Fruit fly (Drosophila melanogaster) ovary, adult (tissue): Measurements from ENCODE around the gene CG10055.

ENCODE experiments used
- CG17801 ChIP-seq: fragments of 200-800 bp; optimal IDR thresholded peaks from 2 replicates; lab custom pipeline; 2019; ENCODE audit warnings: missing biosample characterization, mild to moderate bottlenecking, missing genetic modification characterization, moderate library complexity; ENCODE audit not compliant: partially characterized antibody

Gene CG10055

DNA sequence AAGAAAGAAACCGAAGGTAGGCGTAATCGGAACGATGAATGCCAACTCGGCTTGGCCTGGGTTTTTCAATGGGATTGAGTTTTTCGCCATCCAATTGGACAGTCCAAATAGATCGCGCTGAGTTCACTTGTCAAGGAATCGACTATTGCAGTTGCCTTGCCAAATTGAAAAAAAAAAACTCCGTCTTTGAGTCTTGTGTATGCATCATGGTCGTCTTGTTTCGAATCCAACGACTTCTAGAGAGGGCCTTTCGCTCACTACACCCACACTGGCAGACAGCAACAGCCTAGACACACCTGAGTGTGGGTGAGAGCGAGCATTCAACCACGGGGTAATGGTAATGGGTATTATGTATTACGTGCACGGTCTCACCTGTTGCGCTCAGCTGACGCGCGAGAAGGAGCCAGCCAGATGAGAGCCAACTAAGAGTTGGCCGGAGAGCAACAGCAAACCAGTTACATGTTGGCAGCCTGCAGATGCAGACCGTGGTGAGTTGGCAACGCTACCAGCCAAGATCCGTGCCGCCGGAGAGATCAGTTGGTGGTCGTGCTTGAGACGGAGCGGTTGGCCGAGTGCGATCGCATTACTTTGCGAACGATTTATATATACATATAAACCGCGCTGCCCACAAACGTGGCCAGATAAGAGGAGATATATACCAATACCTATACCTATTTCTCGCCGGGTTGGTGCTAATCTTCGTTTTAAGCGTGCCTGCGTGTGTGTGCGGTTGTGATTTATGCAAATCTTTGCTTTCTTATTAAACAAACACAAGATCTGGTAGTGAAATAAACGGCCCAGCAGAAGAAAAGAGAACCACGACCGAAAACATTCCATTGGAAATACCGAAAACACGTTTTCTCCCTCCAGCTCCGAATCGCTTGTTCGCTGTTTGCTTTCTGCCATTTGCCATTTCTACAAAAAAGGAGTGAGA lies 23.9 kb downstream of the CG10055 start, which contains the start of gene sas:
sas (plus strand) TSS at position 453 of the 934 bp plus-strand sequence.
- no peak for TF ChIP-seq CG17801 (GFP tag; lab: Kevin White, UChicago)

DNA sequence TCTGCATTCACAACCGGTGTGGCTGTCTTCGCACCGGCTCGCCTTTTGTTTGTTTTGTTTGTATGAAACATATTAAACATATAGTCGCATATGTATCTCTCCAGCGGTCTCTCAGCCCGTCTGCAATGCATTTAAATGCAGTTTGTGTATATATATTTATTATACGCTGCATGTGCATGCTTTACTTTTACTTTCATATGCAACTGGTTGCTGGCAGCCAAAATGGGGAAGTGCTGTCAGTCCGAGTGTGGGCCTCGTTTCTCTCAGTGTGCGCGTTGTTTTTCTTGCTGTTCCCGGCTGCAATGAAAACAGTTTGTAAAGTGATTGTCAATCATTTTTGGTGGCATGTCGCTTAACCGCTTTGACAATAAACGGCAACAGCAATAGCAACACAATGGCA lies 26.9 kb downstream of the CG10055 start:
- TF ChIP-seq CG17801 (GFP tag; lab: Kevin White, UChicago): no peak

DNA sequence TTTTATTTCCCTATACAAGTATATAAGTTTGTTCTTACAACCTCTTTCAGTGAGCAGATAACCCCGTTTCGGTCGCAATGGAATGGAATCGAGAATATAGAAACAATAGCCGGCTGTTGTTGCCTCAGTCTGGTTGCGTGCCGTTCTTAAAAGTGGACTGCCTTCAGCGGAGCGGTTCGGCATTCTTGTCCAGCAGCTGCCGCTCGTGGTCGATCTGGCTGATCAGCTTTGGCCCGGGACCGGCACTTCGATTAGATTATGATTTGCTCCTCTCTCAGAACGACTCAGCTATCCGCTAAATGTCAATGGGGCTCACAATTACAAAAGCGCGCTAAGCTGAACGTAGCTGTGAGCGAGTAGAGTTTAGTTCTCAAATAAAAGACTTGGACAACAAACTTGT lies 29.4 kb downstream of the CG10055 start:
- no peak for TF ChIP-seq CG17801 (GFP tag; lab: Kevin White, UChicago)

DNA sequence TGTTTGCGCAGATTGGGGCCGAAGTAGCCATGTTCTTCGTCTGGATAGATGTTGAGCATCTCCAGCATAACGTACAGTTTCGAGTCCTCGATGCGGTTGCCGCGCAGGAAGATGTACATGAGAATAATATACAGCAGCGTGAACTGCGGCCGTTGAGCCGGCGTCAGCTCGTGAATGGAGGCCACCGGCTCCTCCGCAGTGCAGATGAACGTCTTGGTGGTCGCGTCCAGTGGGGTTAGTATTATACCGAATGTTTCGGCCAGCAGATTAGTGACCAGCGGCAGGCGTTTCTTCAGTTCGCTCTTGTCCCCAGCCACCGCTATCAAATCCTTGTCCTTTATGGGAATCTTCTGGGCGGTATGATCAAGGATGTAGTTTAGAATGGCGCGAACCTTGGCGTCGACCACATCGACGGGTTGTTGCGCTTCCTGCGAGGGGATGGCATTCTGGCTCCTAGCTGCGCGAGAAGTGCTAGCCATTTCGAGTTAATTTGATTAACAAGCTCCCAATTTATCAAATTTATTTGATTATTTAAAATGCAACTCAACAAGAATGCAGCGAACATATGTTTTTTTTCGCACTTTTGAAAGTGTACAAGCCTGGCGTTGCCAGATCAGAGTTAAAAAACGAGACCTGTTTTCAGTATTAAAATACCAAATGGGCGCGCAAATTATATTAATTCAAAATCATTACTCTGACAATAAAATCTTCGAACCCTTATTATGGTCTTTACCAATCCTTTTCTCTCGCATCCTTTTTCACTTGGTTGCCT lies 31.7 kb downstream of the CG10055 start, which contains the start of gene MAGE:
MAGE (minus strand) TSS at position 595 of the 772 bp plus-strand sequence.
- TF ChIP-seq CG17801 (GFP tag; lab: Kevin White, UChicago): no peak

DNA sequence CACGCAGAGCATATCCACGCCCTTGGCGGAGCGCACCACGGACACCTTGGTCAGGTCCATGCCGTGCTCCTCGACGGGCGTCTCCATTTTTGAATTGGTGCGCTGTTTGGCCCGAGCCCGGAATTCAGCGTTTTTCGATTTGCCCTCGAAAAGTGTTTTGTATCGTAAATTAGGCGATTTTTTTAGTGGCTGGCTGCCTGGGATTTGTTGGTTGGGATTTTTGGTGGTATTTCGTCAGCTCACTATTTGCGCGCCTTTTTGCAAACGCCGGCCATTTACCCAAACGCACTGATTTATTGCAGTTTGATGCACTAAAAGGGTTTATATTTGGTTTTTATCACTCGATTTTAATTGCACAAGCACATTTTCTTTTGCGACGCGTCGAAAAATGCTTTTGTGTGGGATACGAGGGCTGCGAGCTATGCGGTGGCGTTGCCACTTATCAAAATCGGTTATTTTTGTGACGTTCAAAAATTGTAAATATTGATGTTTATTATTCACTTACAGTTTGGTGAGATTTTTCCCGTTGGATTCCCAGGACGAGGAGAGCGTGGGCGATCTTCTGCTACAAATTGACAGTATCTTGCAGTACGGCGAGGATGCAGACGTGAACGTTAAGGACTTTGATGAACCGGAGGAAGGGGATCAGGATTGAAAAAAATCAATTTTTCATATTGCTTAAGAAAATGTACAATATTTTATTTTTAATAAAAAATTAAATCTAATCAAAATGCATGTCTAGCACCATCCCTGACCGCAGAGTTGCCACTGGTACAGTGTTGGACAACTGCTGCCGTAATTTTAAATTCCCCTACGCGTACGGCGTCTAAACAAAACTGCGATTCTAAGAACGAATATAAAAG lies 35.7 kb downstream of the CG10055 start, which contains the start of the genes gfzf and Sas-4:
gfzf (minus strand) TSS at position 425 of the 863 bp plus-strand sequence.
Sas-4 (plus strand) TSS at position 824 of the 863 bp plus-strand sequence.
- peak; percentile 15 for TF ChIP-seq CG17801 (GFP tag; lab: Kevin White, UChicago)

DNA sequence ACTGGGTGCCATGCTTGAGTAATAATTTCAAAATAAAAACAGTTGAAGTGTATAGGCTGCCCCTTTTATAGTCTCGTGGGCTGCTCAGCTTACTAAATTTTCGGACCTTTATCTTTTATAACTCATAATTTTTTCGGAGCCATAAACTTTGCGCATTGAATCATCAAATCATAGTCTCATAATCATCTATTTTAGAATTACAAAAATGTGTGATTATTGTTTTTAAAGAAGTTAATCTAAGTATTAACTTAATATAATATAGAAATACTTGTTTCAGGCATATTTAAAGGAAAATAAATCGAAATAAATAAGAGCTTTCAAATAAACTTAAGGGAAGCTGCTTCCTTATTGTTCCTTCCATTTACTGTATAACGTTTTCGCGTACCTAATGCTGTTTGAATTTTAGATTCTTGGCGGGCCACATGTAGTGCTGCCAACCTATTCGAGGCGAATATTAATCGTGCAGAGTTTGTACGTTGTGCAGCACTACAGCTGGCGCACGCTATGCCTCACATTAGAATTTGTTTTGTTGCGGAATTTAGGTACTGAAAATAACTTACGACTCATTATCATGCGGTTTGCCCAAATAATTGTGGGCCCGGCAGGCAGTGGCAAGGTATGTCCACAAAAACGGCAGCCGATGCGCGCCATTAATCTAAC lies 42.1 kb downstream of the CG10055 start, which contains the start of the genes CG14610 and CG2656:
CG14610 (minus strand) TSS at position 51 of the 660 bp plus-strand sequence.
CG2656 (plus strand) TSS at position 480 of the 660 bp plus-strand sequence.
- TF ChIP-seq CG17801 (GFP tag; lab: Kevin White, UChicago): peak; percentile 56

DNA sequence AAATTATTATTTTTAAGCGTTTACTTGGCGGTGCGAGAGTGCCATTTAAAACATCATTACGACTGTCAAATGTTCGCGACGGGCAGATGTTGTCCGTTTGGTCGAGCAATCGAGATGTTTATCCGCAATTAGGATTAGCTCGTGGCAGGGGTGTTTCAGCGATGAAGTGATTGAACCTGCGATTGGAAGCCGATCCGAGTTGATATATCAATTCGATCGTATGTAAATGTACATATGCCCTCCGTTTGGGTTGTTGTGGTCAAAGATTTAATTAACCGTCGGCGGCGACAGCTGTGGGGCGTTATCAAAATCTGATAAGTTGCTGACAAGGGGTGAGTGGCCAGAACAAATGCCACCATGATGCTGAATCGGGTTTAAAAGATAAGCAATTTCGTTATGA lies 43.9 kb downstream of the CG10055 start:
- no peak for TF ChIP-seq CG17801 (GFP tag; lab: Kevin White, UChicago)

DNA sequence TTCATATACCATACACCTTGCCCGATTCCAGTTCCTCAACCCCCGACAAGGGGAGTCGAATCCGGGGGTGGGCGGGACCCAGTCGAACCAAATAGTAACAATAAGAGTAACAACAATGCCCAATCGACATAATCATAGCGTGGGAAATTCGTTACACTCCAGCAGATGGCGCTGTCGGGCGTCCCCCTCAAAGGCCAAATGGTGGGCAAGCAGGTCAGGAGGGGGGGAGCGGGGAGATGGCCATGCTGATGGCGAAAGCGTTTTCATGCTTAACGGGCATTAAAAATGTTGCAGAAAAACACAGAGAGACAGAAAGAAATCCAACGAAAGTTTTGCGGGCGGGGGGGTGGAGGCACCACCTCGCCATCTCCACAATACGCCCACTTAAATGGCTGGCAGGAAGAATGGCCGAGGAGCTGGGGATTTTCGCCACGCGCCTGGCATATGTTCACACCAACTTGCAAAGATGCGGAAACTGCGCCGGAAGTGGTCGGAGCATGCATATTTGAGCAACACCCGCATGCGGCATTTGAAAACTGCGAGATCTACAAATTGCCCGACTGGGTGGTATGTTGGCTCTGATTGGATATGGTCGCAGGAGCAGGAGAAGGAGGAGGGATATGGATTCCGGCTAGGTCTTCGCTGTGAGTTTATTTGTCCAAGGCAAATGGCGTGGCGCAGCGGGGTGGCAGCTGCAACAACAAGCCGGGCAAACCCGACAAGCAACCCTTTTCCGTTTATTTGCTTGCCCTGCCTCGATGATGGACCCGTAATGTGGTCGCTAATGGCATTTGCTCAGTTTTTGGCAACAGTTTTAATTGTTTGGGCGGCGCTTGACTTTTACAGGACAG lies 47.1 kb downstream of the CG10055 start:
- TF ChIP-seq CG17801 (GFP tag; lab: Kevin White, UChicago): no peak

DNA sequence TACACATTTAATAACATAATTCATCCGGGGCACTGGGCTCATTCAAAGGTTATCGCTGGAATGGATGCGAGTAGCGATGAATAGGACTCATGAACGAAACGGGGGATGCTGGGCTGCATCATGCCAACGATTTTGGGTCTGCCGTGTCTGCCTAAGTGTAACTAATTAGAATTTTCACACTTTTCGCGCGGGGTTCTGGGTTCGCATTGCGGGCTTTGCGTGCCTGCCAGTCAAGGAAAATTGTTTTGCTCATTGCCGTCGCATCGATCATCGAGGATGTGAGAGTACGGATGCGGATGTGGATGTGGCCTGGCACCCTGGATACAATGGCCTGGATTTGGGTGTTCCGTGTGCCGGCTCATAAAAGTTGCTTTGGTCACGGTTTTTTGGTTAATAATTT lies 48.4 kb downstream of the CG10055 start:
- no peak for TF ChIP-seq CG17801 (GFP tag; lab: Kevin White, UChicago)

DNA sequence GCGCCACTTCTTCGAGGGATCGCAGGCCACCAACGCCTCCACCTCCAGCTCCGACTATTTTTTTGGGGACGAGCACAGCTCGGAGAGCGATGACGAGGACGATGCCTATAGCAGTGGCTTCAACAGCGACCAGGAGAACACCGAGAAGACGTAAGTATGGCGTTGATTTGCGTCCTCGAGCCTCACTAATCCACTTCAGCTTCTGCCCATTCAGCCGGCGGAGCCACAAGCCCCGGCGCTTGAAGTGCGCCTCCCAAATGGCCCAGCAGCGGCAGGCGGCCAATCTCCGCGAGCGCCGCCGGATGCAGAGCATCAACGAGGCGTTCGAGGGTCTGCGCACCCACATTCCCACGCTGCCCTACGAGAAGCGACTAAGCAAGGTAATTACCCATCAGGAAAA lies 49.3 kb downstream of the CG10055 start:
- TF ChIP-seq CG17801 (GFP tag; lab: Kevin White, UChicago): no peak

DNA sequence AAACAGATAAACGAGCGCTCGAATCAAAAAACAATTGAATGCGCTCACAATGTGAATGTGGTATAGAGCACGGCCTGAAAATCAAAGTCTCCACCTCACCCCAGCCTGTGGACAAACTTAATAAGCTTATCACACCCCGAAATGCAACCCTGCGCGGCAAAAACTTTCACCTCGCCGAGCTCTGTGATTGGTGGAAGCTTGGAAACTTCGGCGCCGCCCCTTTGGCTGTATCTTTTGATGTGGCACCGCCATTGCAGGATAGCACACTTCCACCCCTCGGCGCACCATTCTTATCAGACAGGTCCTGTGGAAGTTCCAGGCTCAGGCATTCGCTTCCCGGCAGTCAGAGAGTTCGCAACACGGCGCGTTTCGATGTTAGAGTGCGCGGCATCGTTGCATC lies 50.6 kb downstream of the CG10055 start, which contains the start of gene Fer1:
Fer1 (plus strand) TSS at position 326 of the 400 bp plus-strand sequence.
- TF ChIP-seq CG17801 (GFP tag; lab: Kevin White, UChicago): no peak

DNA sequence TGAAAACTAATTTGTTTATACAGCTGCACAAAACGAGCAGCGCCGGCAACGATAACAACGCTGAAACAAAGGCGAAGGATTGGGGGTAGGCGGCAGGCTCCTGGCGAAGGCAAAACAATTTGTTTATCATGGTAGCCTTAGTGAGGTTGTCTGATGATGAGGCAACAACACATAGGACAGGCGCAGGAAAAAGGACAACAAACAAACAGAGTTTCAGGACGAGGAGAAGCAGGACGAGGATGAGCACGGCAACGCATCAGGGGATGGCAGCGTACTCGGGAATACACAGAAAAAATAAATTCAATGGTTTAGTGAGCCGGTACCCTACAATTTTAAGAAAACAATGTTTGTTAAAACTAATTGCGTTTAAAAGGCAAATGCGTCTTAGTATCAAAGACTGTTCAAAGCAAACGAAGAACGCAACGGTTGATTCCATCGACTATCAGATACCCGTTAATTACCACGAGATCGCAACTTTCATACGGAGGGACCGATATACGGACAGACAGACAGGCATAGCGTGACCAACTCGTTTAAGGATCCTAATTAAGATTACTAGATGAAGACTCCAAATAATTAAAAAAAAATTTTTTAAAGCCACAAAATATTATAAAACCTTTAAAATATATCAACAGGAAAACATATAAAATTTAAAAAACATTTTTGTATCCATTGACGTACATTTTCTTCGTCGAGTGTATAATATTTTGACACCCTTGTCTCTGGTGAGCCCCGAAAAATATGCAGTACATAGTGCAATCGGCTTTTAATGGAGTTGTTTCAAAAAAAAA lies 51.6 kb downstream of the CG10055 start:
- TF ChIP-seq CG17801 (GFP tag; lab: Kevin White, UChicago): no peak
